Worm (Caenorhabditis elegans) whole organism, late embryonic: Measurements from ENCODE around the gene T26G10.4.

ENCODE experiments used
- C08G9.2 ChIP-seq: sonication (generic microtip); optimal IDR thresholded peaks from 2 replicates; lab custom pipeline; 2016; ENCODE audit warnings: mild to moderate bottlenecking, missing genetic modification characterization, moderate library complexity, missing compliant biosample characterization
- C38D4.7 ChIP-seq: fragments of 200-800 bp; sonication (Bioruptor generic); optimal IDR thresholded peaks from 2 replicates; lab custom pipeline; 2018; ENCODE audit warnings: mild to moderate bottlenecking, missing genetic modification characterization, moderate library complexity, missing compliant biosample characterization
- K02D7.2 ChIP-seq: sonication (generic microtip); optimal IDR thresholded peaks from 2 replicates; lab custom pipeline; 2017; ENCODE audit warnings: mild to moderate bottlenecking, missing genetic modification characterization, missing compliant biosample characterization
- ama-1 ChIP-seq: fragments of 150-350 bp; optimal IDR thresholded peaks from 2 replicates; lab custom pipeline; 2014
- ceh-14 ChIP-seq: sonication (generic microtip); optimal IDR thresholded peaks from 2 replicates; lab custom pipeline; 2016; ENCODE audit warnings: missing genotype, missing genetic modification characterization, missing compliant biosample characterization
- ceh-18 ChIP-seq: sonication (generic microtip); optimal IDR thresholded peaks from 2 replicates; lab custom pipeline; 2016; ENCODE audit warnings: missing genetic modification characterization, missing compliant biosample characterization
- ceh-2 ChIP-seq: sonication (generic microtip); optimal IDR thresholded peaks from 2 replicates; lab custom pipeline; 2016; ENCODE audit warnings: missing genotype, missing genetic modification characterization, missing compliant biosample characterization
- ceh-22 ChIP-seq: sonication (generic microtip); optimal IDR thresholded peaks from 2 replicates; lab custom pipeline; 2017; ENCODE audit warnings: missing biosample characterization, missing genetic modification characterization
- ceh-30 ChIP-seq: fragments of 150-350 bp; optimal IDR thresholded peaks from 2 replicates; lab custom pipeline; 2014; ENCODE audit warnings: missing biosample characterization, missing genetic modification characterization
- ceh-31 ChIP-seq: sonication (generic microtip); optimal IDR thresholded peaks from 2 replicates; lab custom pipeline; 2016; ENCODE audit warnings: missing genetic modification characterization, missing compliant biosample characterization
- ceh-34 ChIP-seq: sonication (generic microtip); optimal IDR thresholded peaks from 2 replicates; lab custom pipeline; 2016; ENCODE audit warnings: mild to moderate bottlenecking, missing genetic modification characterization, missing compliant biosample characterization
- ceh-45 ChIP-seq: fragments of 200-800 bp; sonication (Bioruptor generic); IDR thresholded peaks from 2 replicates; pipeline ENCODE4 v1.3.6; 2022; ENCODE audit warnings: missing genetic modification reagents, missing genetic modification characterization, missing compliant biosample characterization
- ceh-48 ChIP-seq: sonication (generic microtip); optimal IDR thresholded peaks from 2 replicates; lab custom pipeline; 2016; ENCODE audit warnings: missing genetic modification characterization, inconsistent platforms, missing compliant biosample characterization
- ceh-9 ChIP-seq: sonication (generic microtip); optimal IDR thresholded peaks from 2 replicates; lab custom pipeline; 2016; ENCODE audit warnings: mild to moderate bottlenecking, missing genetic modification characterization, inconsistent platforms, missing compliant biosample characterization
- che-1 ChIP-seq: sonication (generic microtip); optimal IDR thresholded peaks from 2 replicates; lab custom pipeline; 2016; ENCODE audit warnings: mild to moderate bottlenecking, missing genetic modification characterization, missing compliant biosample characterization
- dmd-4 ChIP-seq: sonication (generic microtip); optimal IDR thresholded peaks from 2 replicates; lab custom pipeline; 2016; ENCODE audit warnings: borderline replicate concordance, missing genetic modification characterization, missing compliant biosample characterization
- dve-1 ChIP-seq: sonication (generic microtip); optimal IDR thresholded peaks from 2 replicates; lab custom pipeline; 2017; ENCODE audit warnings: antibody characterized with exemption, mild to moderate bottlenecking, missing genetic modification characterization, missing compliant biosample characterization
- elt-2 ChIP-seq: sonication (generic microtip); optimal IDR thresholded peaks from 2 replicates; lab custom pipeline; 2016; ENCODE audit warnings: missing genetic modification reagents, missing genetic modification characterization, missing compliant biosample characterization
- elt-4 ChIP-seq: sonication (generic microtip); optimal IDR thresholded peaks from 2 replicates; lab custom pipeline; 2016; ENCODE audit warnings: missing genetic modification characterization, missing compliant biosample characterization
- ets-4 ChIP-seq: sonication (generic microtip); optimal IDR thresholded peaks from 2 replicates; lab custom pipeline; 2016; ENCODE audit warnings: missing genetic modification characterization, missing compliant biosample characterization
- fax-1 ChIP-seq: sonication (generic microtip); optimal IDR thresholded peaks from 2 replicates; lab custom pipeline; 2016; ENCODE audit warnings: missing genotype, missing genetic modification characterization, missing compliant biosample characterization
- fkh-10 ChIP-seq: fragments of 150-350 bp; optimal IDR thresholded peaks from 2 replicates; lab custom pipeline; 2014; ENCODE audit warnings: missing biosample characterization, missing genetic modification reagents, missing genetic modification characterization
- fkh-6 ChIP-seq: sonication (generic microtip); optimal IDR thresholded peaks from 2 replicates; lab custom pipeline; 2016; ENCODE audit warnings: missing genetic modification characterization, missing compliant biosample characterization
- hlh-13 ChIP-seq: fragments of 200-800 bp; sonication (Bioruptor generic); optimal IDR thresholded peaks from 2 replicates; lab custom pipeline; 2018; ENCODE audit warnings: mild to moderate bottlenecking, missing genetic modification characterization, missing compliant biosample characterization
- hlh-15 ChIP-seq: sonication (generic microtip); optimal IDR thresholded peaks from 2 replicates; lab custom pipeline; 2016; ENCODE audit warnings: missing genetic modification characterization, missing compliant biosample characterization
- hlh-30 ChIP-seq: sonication (generic microtip); optimal IDR thresholded peaks from 2 replicates; lab custom pipeline; 2017; ENCODE audit warnings: antibody characterized with exemption, missing genetic modification characterization, missing compliant biosample characterization; ENCODE audit not compliant: insufficient read depth
- hlh-6 ChIP-seq: sonication (generic microtip); optimal IDR thresholded peaks from 2 replicates; lab custom pipeline; 2016; ENCODE audit warnings: missing genotype, missing genetic modification characterization, missing compliant biosample characterization
- hlh-8 ChIP-seq: sonication (generic microtip); optimal IDR thresholded peaks from 2 replicates; lab custom pipeline; 2016; ENCODE audit warnings: missing genotype, missing genetic modification characterization, missing compliant biosample characterization
- lim-6 ChIP-seq: sonication (generic microtip); optimal IDR thresholded peaks from 2 replicates; lab custom pipeline; 2016; ENCODE audit warnings: missing genetic modification characterization, missing compliant biosample characterization
- lin-11 ChIP-seq: fragments of 200-800 bp; sonication (Bioruptor generic); optimal IDR thresholded peaks from 2 replicates; lab custom pipeline; 2018; ENCODE audit warnings: mild to moderate bottlenecking, missing genetic modification characterization, missing compliant biosample characterization
- mec-3 ChIP-seq: sonication (generic microtip); optimal IDR thresholded peaks from 2 replicates; lab custom pipeline; 2016; ENCODE audit warnings: borderline replicate concordance, missing genetic modification characterization, missing compliant biosample characterization
- nhr-11 ChIP-seq: fragments of 150-350 bp; optimal IDR thresholded peaks from 2 replicates; lab custom pipeline; 2014; ENCODE audit warnings: missing biosample characterization, missing genetic modification characterization
- nhr-232 ChIP-seq: sonication (generic microtip); optimal IDR thresholded peaks from 2 replicates; lab custom pipeline; 2016; ENCODE audit warnings: missing genetic modification characterization, missing compliant biosample characterization
- odd-2 ChIP-seq: sonication (generic microtip); optimal IDR thresholded peaks from 2 replicates; lab custom pipeline; 2017; ENCODE audit warnings: antibody characterized with exemption, mild to moderate bottlenecking, missing genetic modification characterization, missing compliant biosample characterization
- pat-9 ChIP-seq: fragments of 200-800 bp; sonication (Bioruptor generic); optimal IDR thresholded peaks from 2 replicates; lab custom pipeline; 2018; ENCODE audit warnings: mild to moderate bottlenecking, missing genetic modification characterization, moderate library complexity, missing compliant biosample characterization
- pha-4 ChIP-seq: fragments of 150-350 bp; optimal IDR thresholded peaks from 2 replicates; lab custom pipeline; 2018; ENCODE audit warnings: missing biosample characterization, missing genetic modification reagents, missing genetic modification characterization
- pqm-1 ChIP-seq: sonication (generic microtip); optimal IDR thresholded peaks from 2 replicates; lab custom pipeline; 2016; ENCODE audit warnings: missing genetic modification characterization, missing compliant biosample characterization
- pros-1 ChIP-seq: fragments of 150-350 bp; optimal IDR thresholded peaks from 2 replicates; lab custom pipeline; 2014; ENCODE audit warnings: missing biosample characterization, missing genetic modification reagents, missing genetic modification characterization
- ref-2 ChIP-seq: sonication (generic microtip); optimal IDR thresholded peaks from 2 replicates; lab custom pipeline; 2016; ENCODE audit warnings: missing genetic modification characterization, missing compliant biosample characterization
- rnt-1 ChIP-seq: sonication (generic microtip); optimal IDR thresholded peaks from 2 replicates; lab custom pipeline; 2016; ENCODE audit warnings: missing genetic modification characterization, missing compliant biosample characterization
- sdc-2 ChIP-seq: sonication (generic microtip); optimal IDR thresholded peaks from 2 replicates; lab custom pipeline; 2016; ENCODE audit warnings: missing genotype, missing genetic modification characterization, missing compliant biosample characterization
- sox-2 ChIP-seq: fragments of 200-800 bp; sonication (Bioruptor generic); IDR thresholded peaks from 2 replicates; pipeline ENCODE4 v1.3.6; 2022; ENCODE audit warnings: missing genetic modification reagents, missing genetic modification characterization, missing compliant biosample characterization
- syd-9 ChIP-seq: sonication (generic microtip); optimal IDR thresholded peaks from 2 replicates; lab custom pipeline; 2016; ENCODE audit warnings: mild to moderate bottlenecking, missing genetic modification characterization, moderate library complexity, missing compliant biosample characterization
- tbx-2 ChIP-seq: sonication (generic microtip); optimal IDR thresholded peaks from 2 replicates; lab custom pipeline; 2016; ENCODE audit warnings: missing genetic modification characterization, missing compliant biosample characterization
- tbx-7 ChIP-seq: sonication (generic microtip); optimal IDR thresholded peaks from 2 replicates; lab custom pipeline; 2016; ENCODE audit warnings: missing genotype, missing genetic modification characterization, missing compliant biosample characterization
- ttx-3 ChIP-seq: sonication (generic microtip); optimal IDR thresholded peaks from 2 replicates; lab custom pipeline; 2016; ENCODE audit warnings: missing genetic modification reagents, missing genetic modification characterization, missing compliant biosample characterization
- unc-42 ChIP-seq: sonication (generic microtip); optimal IDR thresholded peaks from 2 replicates; lab custom pipeline; 2016; ENCODE audit warnings: missing genotype, missing genetic modification characterization, missing compliant biosample characterization
- unc-55 ChIP-seq: sonication (generic microtip); optimal IDR thresholded peaks from 2 replicates; lab custom pipeline; 2017; ENCODE audit warnings: missing biosample characterization, missing genetic modification reagents, missing genetic modification characterization
- unc-86 ChIP-seq: sonication (generic microtip); optimal IDR thresholded peaks from 2 replicates; lab custom pipeline; 2016; ENCODE audit warnings: missing genetic modification characterization, missing compliant biosample characterization
- zip-5 ChIP-seq: sonication (generic microtip); optimal IDR thresholded peaks from 2 replicates; lab custom pipeline; 2016; ENCODE audit warnings: missing genetic modification characterization, missing compliant biosample characterization
- ztf-16 ChIP-seq: sonication (generic microtip); optimal IDR thresholded peaks from 2 replicates; lab custom pipeline; 2017; ENCODE audit warnings: missing genetic modification characterization, missing compliant biosample characterization

The T26G10.4 gene

ce11 chrIII:9462785-9463467 lies 42.6 kb downstream of the T26G10.4 start:
- TF ChIP-seq che-1 (tag; lab: Kevin White, UChicago) (peak; percentile 9), ceh-31 (tag; lab: Kevin White, UChicago) (no peak), ama-1 (lab: Kevin White, UChicago) (peak; percentile 50)
- TF ChIP-seq, all 69 proteins: peak for 2

ce11 chrIII:9465424-9465823 lies 45.1 kb downstream of the T26G10.4 start, which contains the start of gene B0464.9:
B0464.9 (plus strand) TSS chrIII:9465767.
- no peak for TF ChIP-seq ceh-34 (tag; lab: Kevin White, UChicago)
- TF ChIP-seq sox-2 (GFP tag; lab: Robert Waterston, UW): no peak
- no peak for TF ChIP-seq pqm-1 (tag; lab: Kevin White, UChicago)
- no peak for TF ChIP-seq elt-4 (tag; lab: Kevin White, UChicago)
- no peak for TF ChIP-seq C38D4.7
- TF ChIP-seq ref-2 (tag; lab: Kevin White, UChicago): peak; percentile 37
- TF ChIP-seq syd-9 (tag; lab: Kevin White, UChicago): no peak
- TF ChIP-seq hlh-15 (tag; lab: Kevin White, UChicago): no peak
- TF ChIP-seq dve-1 (tag; lab: Kevin White, UChicago): no peak
- peak; percentile 57 for TF ChIP-seq elt-2 (tag; lab: Kevin White, UChicago)
- TF ChIP-seq lim-6 (tag; lab: Kevin White, UChicago): no peak
- TF ChIP-seq pros-1: no peak
- no peak for TF ChIP-seq mec-3 (tag; lab: Kevin White, UChicago)
- peak; percentile 73 for TF ChIP-seq zip-5
- no peak for TF ChIP-seq fkh-10 (GFP tag; lab: Kevin White, UChicago)
- TF ChIP-seq ceh-9 (tag; lab: Kevin White, UChicago): no peak
- TF ChIP-seq hlh-6 (tag; lab: Kevin White, UChicago): no peak
- TF ChIP-seq sdc-2 (tag; lab: Kevin White, UChicago): no peak
- peak; percentile 61 for TF ChIP-seq hlh-8 (tag; lab: Kevin White, UChicago)
- TF ChIP-seq ets-4 (tag; lab: Kevin White, UChicago): peak; percentile 56
- no peak for TF ChIP-seq ceh-45 (GFP tag; lab: Robert Waterston, UW)
- no peak for TF ChIP-seq hlh-30
- peak; percentile 81 for TF ChIP-seq tbx-2 (tag; lab: Kevin White, UChicago)
- TF ChIP-seq rnt-1 (tag; lab: Kevin White, UChicago): peak; percentile 4
- TF ChIP-seq unc-55 (GFP tag; lab: Kevin White, UChicago): no peak
- no peak for TF ChIP-seq ama-1 (lab: Kevin White, UChicago)
- TF ChIP-seq nhr-232: no peak
- peak; percentile 76 for TF ChIP-seq C08G9.2 (tag; lab: Kevin White, UChicago)
- no peak for TF ChIP-seq ztf-16 (tag; lab: Kevin White, UChicago)
- no peak for TF ChIP-seq fkh-6 (tag; lab: Kevin White, UChicago)
- TF ChIP-seq tbx-7 (tag; lab: Kevin White, UChicago): peak; percentile 63
- no peak for TF ChIP-seq ceh-48 (tag; lab: Kevin White, UChicago)
- peak; percentile 10 for TF ChIP-seq ceh-14
- peak; percentile 77 for TF ChIP-seq ceh-31 (tag; lab: Kevin White, UChicago)
- no peak for TF ChIP-seq unc-42 (tag; lab: Kevin White, UChicago)
- no peak for TF ChIP-seq odd-2 (tag; lab: Kevin White, UChicago)
- TF ChIP-seq fax-1 (tag; lab: Kevin White, UChicago): peak; percentile 45
- no peak for TF ChIP-seq dmd-4 (tag; lab: Kevin White, UChicago)
- no peak for TF ChIP-seq hlh-13 (GFP tag; lab: Kevin White, UChicago)
- TF ChIP-seq lin-11 (tag; lab: Kevin White, UChicago): no peak
- no peak for TF ChIP-seq pha-4
- no peak for TF ChIP-seq che-1 (tag; lab: Kevin White, UChicago)
- no peak for TF ChIP-seq ceh-30 (tag; lab: Kevin White, UChicago)
- no peak for TF ChIP-seq nhr-11 (tag; lab: Kevin White, UChicago)
- TF ChIP-seq ceh-2: peak; percentile 59
- TF ChIP-seq pat-9 (tag; lab: Kevin White, UChicago): no peak
- TF ChIP-seq unc-86 (tag; lab: Kevin White, UChicago): no peak
- TF ChIP-seq ceh-22 (tag; lab: Kevin White, UChicago): no peak
- no peak for TF ChIP-seq ceh-18
- TF ChIP-seq ttx-3 (tag; lab: Kevin White, UChicago): peak; percentile 40
- no peak for TF ChIP-seq K02D7.2 (tag; lab: Kevin White, UChicago)
